Fruit fly (Drosophila melanogaster): ENCODE results near the gene ome.

Gene ome

DNA sequence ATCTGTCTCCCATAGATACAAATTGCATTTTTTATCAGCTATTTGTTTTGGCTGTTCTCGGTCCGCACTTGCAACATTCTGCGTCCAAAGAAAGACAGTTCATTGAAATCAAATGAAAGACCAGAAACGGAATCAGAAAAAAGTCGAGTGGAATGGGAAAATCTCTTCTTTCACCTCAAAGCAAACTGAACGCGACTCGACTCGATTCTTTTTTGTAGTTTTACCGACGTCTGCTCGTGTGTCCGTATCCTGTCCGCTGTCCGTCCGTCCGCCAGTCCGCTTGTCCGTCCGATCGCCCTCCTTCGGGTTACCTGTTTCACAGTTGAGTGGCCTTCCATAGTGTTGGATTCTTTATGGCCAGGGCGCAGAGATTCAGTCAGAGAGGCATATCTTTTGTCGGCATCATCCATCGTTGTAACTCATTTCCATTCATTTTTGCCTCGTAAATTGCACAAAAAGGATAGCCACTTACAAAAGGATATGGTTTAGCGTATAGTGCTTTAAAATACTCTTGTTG lies 30.6 kb upstream of the ome start:
- TF ChIP-seq Med (GFP tag), result peak; percentile 56
- TF ChIP-seq tll (GFP tag; optimal IDR thresholded peaks at IDR 0.05), result peak in 1 of 2 experiments; percentile 95
- no peak for TF ChIP-seq Ssrp (tag; optimal IDR thresholded peaks at IDR 0.05)
- no peak for TF ChIP-seq hbn (GFP tag; IDR thresholded peaks at IDR 0.05; ENCODE audit: partially characterized antibody)
- no peak for TF ChIP-seq az2 (GFP tag; optimal IDR thresholded peaks at IDR 0.05)
- peak; percentile 44 for TF ChIP-seq kni (GFP tag; optimal IDR thresholded peaks at IDR 0.05)
- TF ChIP-seq Kr (GFP tag; optimal IDR thresholded peaks at IDR 0.05), result peak; percentile 36
- peak in 1 of 2 experiments; percentile 2 for TF ChIP-seq insv (GFP tag; optimal IDR thresholded peaks at IDR 0.05)
- TF ChIP-seq pros (GFP tag; optimal IDR thresholded peaks at IDR 0.05), result peak; percentile 39
- TF ChIP-seq cad (GFP tag; optimal IDR thresholded peaks at IDR 0.05), result peak; percentile 79
- TF ChIP-seq zen (tag; optimal IDR thresholded peaks at IDR 0.05), result peak; percentile 31
- TF ChIP-seq CG15479 (GFP tag; optimal IDR thresholded peaks at IDR 0.05), result peak; percentile 89
- TF ChIP-seq CG2199 (GFP tag; IDR thresholded peaks at IDR 0.05), result 0 out of 3 replicates have a peak, but pooled peaks have one; percentile 22
- TF ChIP-seq Sry-β (GFP tag; optimal IDR thresholded peaks at IDR 0.05), result no peak
- TF ChIP-seq D (optimal IDR thresholded peaks at IDR 0.05), result peak; percentile 85
- no peak for TF ChIP-seq D (GFP tag; optimal IDR thresholded peaks at IDR 0.05)
- TF ChIP-seq HLHmδ (GFP tag; optimal IDR thresholded peaks at IDR 0.05), result no peak

DNA sequence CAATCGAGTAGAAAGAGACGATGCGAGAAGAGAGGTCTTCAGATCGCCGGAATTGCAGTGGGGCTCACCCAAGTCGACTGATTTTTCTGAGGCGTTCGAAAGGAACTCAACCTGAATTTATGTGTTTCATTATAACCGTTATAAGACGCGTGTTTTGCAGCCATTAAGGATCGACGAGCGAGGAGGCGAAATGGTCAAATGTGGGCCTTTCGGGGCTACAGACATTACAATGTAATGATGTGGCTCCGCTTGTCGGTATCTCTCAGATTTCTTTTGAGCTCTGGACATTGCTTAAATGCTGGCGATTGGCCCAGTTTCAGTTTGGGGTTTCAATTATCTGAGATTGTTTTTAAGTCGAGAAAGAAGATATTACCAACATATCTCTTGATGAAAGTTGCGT lies 29.8 kb upstream of the ome start:
- TF ChIP-seq amos (GFP tag; IDR thresholded peaks at IDR 0.05; ENCODE audit: partially characterized antibody) (no peak), chn (GFP tag; optimal IDR thresholded peaks at IDR 0.05) (no peak), Hr78 (GFP tag; optimal IDR thresholded peaks at IDR 0.05) (no peak), bsh (GFP tag; optimal IDR thresholded peaks at IDR 0.05) (no peak), E2f2 (GFP tag; IDR thresholded peaks at IDR 0.05) (no peak), pum (GFP tag; optimal IDR thresholded peaks at IDR 0.05) (no peak), CG31224 (GFP tag; IDR thresholded peaks at IDR 0.05) (no peak)

DNA sequence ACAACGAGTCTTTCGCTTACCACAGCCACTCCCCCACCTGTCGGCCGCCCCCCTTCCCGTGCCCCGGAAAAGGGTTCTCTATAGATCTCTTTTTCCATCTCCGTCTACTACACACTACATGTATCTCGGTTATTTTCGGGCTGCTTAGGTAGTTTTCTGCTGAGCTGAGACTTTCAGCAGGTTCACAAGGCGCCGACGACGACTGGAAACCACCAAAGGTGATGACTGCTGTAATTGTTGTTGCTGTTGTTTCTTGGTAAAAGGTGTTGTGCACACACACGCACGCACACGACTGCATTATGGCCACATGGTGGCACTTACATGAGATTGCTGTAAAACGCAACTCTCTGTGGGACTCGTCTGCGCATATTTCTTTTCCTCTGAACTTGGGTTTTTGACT lies 28.9 kb upstream of the ome start:
- TF ChIP-seq twi (tag; optimal IDR thresholded peaks at IDR 0.05) (peak; percentile 81), pros (GFP tag; optimal IDR thresholded peaks at IDR 0.05) (peak; percentile 70), kni (GFP tag; optimal IDR thresholded peaks at IDR 0.05) (peak; percentile 82), Tbp (GFP tag; optimal IDR thresholded peaks at IDR 0.05) (no peak), CG9215 (GFP tag; IDR thresholded peaks at IDR 0.05) (no peak), Med (GFP tag) (no peak), CG15479 (GFP tag; optimal IDR thresholded peaks at IDR 0.05) (peak; percentile 34), CG4360 (GFP tag; IDR thresholded peaks at IDR 0.05) (peak; percentile 63), CG2199 (GFP tag; IDR thresholded peaks at IDR 0.05) (0 out of 3 replicates have a peak, but pooled peaks have one; percentile 18), kay (GFP tag; optimal IDR thresholded peaks at IDR 0.05) (no peak), CG10431 (GFP tag; optimal IDR thresholded peaks at IDR 0.05) (peak; percentile 81), Kr (GFP tag; optimal IDR thresholded peaks at IDR 0.05) (peak; percentile 81), Stat92E (GFP tag; optimal IDR thresholded peaks at IDR 0.05) (peak in 1 of 3 experiments; percentile 95), Asciz (GFP tag; optimal IDR thresholded peaks at IDR 0.05) (no peak), Six4 (GFP tag; optimal IDR thresholded peaks at IDR 0.05) (no peak), CG8089 (GFP tag; optimal IDR thresholded peaks at IDR 0.05) (no peak), cg (GFP tag; optimal IDR thresholded peaks at IDR 0.05) (peak; percentile 44), tll (GFP tag; optimal IDR thresholded peaks at IDR 0.05) (peak in 1 of 2 experiments; percentile 100), so (GFP tag; IDR thresholded peaks at IDR 0.05) (0 out of 3 replicates have a peak, but pooled peaks have one; percentile 22), BEAF-32 (GFP tag; optimal IDR thresholded peaks at IDR 0.05) (no peak), Hand (GFP tag; optimal IDR thresholded peaks at IDR 0.05) (no peak), hth (optimal IDR thresholded peaks at IDR 0.05) (no peak), CG15269 (tag; optimal IDR thresholded peaks at IDR 0.05) (peak; percentile 35), crol (GFP tag; IDR thresholded peaks at IDR 0.05) (peak; percentile 35; the same call in 1 of the 2 replicates), D (optimal IDR thresholded peaks at IDR 0.05) (peak; percentile 74), D (GFP tag; optimal IDR thresholded peaks at IDR 0.05) (no peak), zen (tag; optimal IDR thresholded peaks at IDR 0.05) (peak; percentile 57)

Data from whole organism, embryonic.